Fruit fly (Drosophila melanogaster) whole organism, adult: ENCODE measurements around the gene CG5509.

ENCODE experiments used
- CG5204 ChIP-seq: fragments of 200-800 bp; sonication (Bioruptor generic); optimal IDR thresholded peaks from 2 replicates; lab custom pipeline; 2016; ENCODE audit warnings: missing biosample characterization, missing genetic modification characterization
- CG7101 ChIP-seq: fragments of 200-800 bp; sonication (Bioruptor generic); optimal IDR thresholded peaks from 2 replicates; lab custom pipeline; 2018; ENCODE audit warnings: missing biosample characterization, mild to moderate bottlenecking, missing genetic modification characterization, moderate library complexity
- Crg-1 ChIP-seq: fragments of 200-800 bp; sonication (Bioruptor generic); optimal IDR thresholded peaks from 2 replicates; lab custom pipeline; 2016; ENCODE audit warnings: missing biosample characterization, missing genetic modification characterization
- Hr96 ChIP-seq: fragments of 200-800 bp; sonication (Bioruptor generic); optimal IDR thresholded peaks from 2 replicates; lab custom pipeline; 2016; ENCODE audit warnings: missing biosample characterization, missing genetic modification characterization
- bab1 ChIP-seq: fragments of 200-800 bp; sonication (Bioruptor generic); optimal IDR thresholded peaks from 3 replicates; lab custom pipeline; 2019; ENCODE audit warnings: missing biosample characterization, mild to moderate bottlenecking, missing genetic modification characterization, moderate library complexity
- cic ChIP-seq: fragments of 200-800 bp; sonication (Bioruptor generic); optimal IDR thresholded peaks from 2 replicates; lab custom pipeline; 2017; ENCODE audit warnings: missing biosample characterization, mild to moderate bottlenecking, missing genetic modification characterization, moderate library complexity
- kay ChIP-seq: fragments of 200-800 bp; sonication (Bioruptor generic); peaks from one replicate; lab custom pipeline; 2016; ENCODE audit warnings: missing biosample characterization, missing genetic modification characterization, borderline replicate concordance
- ovo ChIP-seq: fragments of 200-800 bp; sonication (Bioruptor generic); optimal IDR thresholded peaks from 2 replicates; lab custom pipeline; 2016; ENCODE audit warnings: missing biosample characterization, missing genetic modification characterization
- pad ChIP-seq: fragments of 200-800 bp; sonication (Bioruptor generic); optimal IDR thresholded peaks from 3 replicates; lab custom pipeline; 2017; ENCODE audit warnings: missing biosample characterization, missing genetic modification characterization, mild to moderate bottlenecking, moderate library complexity, missing genetic modification reagents
- tj ChIP-seq: fragments of 200-800 bp; sonication (Bioruptor generic); optimal IDR thresholded peaks from 3 replicates; lab custom pipeline; 2017; ENCODE audit warnings: missing biosample characterization, mild to moderate bottlenecking, missing genetic modification characterization, moderate library complexity
- toe ChIP-seq: fragments of 200-800 bp; sonication (Bioruptor generic); optimal IDR thresholded peaks from 2 replicates; lab custom pipeline; 2016; ENCODE audit warnings: missing biosample characterization, missing genetic modification characterization

DNA sequence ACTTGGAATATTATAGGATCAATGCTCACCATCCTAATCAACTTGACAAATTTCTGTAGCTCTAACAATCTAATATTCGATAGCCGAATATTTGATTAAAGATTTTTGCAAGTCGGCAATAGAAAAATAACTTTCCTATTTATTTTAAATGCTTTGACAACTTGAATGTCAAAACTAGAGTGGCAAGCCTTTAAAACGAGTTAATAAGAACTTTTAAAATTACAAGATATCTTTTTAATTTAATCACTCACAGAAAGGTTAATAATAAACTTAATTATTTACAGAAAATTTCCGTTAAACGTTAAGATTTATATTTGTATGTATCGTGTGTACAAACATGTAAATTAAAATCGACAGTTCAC is 13.2 kb upstream of the CG5509 start, which contains the start of the genes CG17207 and CG46427:
- TF ChIP-seq toe (GFP tag; lab: Kevin White, UChicago) = no peak
- no peak for TF ChIP-seq CG7101
- no peak for TF ChIP-seq kay
- TF ChIP-seq Hr96 (GFP tag; lab: Kevin White, UChicago) = no peak
- no peak for TF ChIP-seq cic (GFP tag; lab: Kevin White, UChicago)
- no peak for TF ChIP-seq tj (GFP tag; lab: Kevin White, UChicago)
- no peak for TF ChIP-seq bab1 (GFP tag; lab: Kevin White, UChicago)
- no peak for TF ChIP-seq ovo
- TF ChIP-seq Crg-1 (GFP tag; lab: Kevin White, UChicago) = no peak
- no peak for TF ChIP-seq CG5204 (GFP tag; lab: Kevin White, UChicago)
- no peak for TF ChIP-seq pad
